Worm (Caenorhabditis elegans): ENCODE results near the gene abt-1.

abt-1 gene

DNA sequence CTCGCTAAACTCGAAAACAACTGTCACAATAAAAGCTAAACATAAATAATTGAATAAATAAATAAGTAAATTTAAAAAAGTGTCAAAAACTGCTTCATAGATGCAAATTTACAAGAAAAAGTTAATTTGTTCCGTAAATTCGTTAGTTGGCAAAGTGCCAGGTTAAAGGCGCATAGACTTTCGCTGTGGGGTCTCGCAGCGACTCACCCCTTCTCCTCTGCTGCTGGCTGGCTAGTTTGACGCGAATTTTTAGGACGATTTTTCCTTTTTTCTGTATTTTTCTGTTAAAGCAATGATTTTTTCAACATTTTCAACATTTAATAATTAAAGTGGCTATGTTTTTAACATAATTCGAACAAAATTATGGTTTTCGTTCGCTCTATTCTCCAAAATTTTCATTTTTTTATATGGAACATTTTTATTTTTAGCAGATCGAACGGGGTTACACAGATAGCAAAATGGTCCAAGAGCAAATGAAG lies 38.4 kb downstream of the abt-1 start, which contains the start of gene rack-1 (continued):
- TF ChIP-seq egl-27 (tag; optimal IDR thresholded peaks at IDR 0.05): no peak
- TF ChIP-seq zag-1 (tag; optimal IDR thresholded peaks at IDR 0.05): no peak
- TF ChIP-seq rbr-2 (tag; optimal IDR thresholded peaks at IDR 0.05): peak; percentile 39
- TF ChIP-seq hlh-11 (tag; optimal IDR thresholded peaks at IDR 0.05): peak; percentile 48
- no peak for TF ChIP-seq skn-1 (tag; optimal IDR thresholded peaks at IDR 0.05)
- TF ChIP-seq mes-2 (tag; optimal IDR thresholded peaks at IDR 0.05; ENCODE audit: poor library complexity, severe bottlenecking): peak; percentile 78
- TF ChIP-seq nhr-11 (tag; optimal IDR thresholded peaks at IDR 0.05): peak; percentile 14

DNA sequence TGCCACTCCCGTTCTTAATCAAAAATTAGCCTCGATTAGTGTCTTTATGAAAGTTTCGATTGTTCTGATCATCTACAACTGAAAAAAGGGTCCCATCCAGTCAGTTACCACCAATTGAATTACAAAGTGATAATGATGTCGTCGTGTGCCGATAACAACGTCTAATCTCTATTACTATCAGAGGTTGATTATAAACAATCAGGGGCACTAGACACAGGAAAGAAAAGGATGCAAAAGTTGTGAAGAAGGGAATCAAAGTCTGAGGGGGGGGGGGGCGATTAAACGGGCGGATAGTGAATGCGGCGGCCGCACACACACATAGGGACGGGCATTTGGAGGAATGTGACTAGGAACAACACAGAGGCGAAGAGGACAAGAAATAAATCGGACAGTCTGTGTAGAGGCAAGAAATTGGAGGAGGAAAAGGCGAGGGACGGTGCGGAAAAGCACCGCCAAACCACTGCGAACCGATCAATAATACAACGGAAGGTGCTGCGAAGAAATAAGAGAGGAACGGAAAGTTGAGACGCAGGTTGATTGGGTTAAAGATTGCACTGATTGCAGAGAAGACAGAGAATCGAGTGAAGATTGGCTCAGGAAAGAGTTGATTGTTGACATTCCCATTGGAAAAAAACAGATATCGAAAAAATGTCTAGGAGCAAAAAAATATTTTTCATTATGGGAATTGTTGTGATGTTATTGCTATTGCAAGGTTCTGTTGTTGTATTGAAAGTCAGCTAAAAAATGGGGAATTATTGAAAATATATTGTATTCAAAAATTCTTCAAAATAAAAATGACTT lies 39.6 kb downstream of the abt-1 start:
- TF ChIP-seq lin-1 (GFP tag; IDR thresholded peaks at IDR 0.05): no peak
- peak; percentile 89 for TF ChIP-seq aha-1 (tag)
- TF ChIP-seq zfp-3 (GFP tag; conservative IDR thresholded peaks at IDR 0.05): no peak
- TF ChIP-seq set-16 (GFP tag; IDR thresholded peaks at IDR 0.05): peak; percentile 24; the same call in 1 of the 2 replicates
- TF ChIP-seq gei-8 (GFP tag; optimal IDR thresholded peaks at IDR 0.05): no peak
- TF ChIP-seq ceh-28 (tag; optimal IDR thresholded peaks at IDR 0.05): no peak
- TF ChIP-seq nhr-6 (tag; optimal IDR thresholded peaks at IDR 0.05): no peak
- TF ChIP-seq daf-19 (GFP tag; conservative IDR thresholded peaks at IDR 0.05): no peak
- peak; percentile 16; the same call in 1 of the 2 replicates for TF ChIP-seq egl-43 (GFP tag; IDR thresholded peaks at IDR 0.05)
- peak in 1 of 2 experiments; percentile 92 for TF ChIP-seq daf-16 (GFP tag; optimal IDR thresholded peaks at IDR 0.05)
- TF ChIP-seq daf-16 (tag; optimal IDR thresholded peaks at IDR 0.05): peak; percentile 40
- 0 out of 2 replicates have a peak, but pooled peaks have one; percentile 31 for TF ChIP-seq mxl-2 (GFP tag; conservative IDR thresholded peaks at IDR 0.05)
- no peak for TF ChIP-seq nhr-11 (tag; optimal IDR thresholded peaks at IDR 0.05)
- peak; percentile 36 for TF ChIP-seq dve-1 (tag; optimal IDR thresholded peaks at IDR 0.05; ENCODE audit: insufficient read depth)
- no peak for TF ChIP-seq tag-97 (GFP tag; IDR thresholded peaks at IDR 0.05)
- no peak for TF ChIP-seq daf-12 (tag; optimal IDR thresholded peaks at IDR 0.05)
- no peak for TF ChIP-seq duxl-1 (tag; optimal IDR thresholded peaks at IDR 0.05; ENCODE audit: poor library complexity)
- peak in 1 of 2 experiments; percentile 93 for TF ChIP-seq unc-62 (GFP tag; optimal IDR thresholded peaks at IDR 0.05 in 1 of 2)
- no peak for TF ChIP-seq unc-62 (tag; optimal IDR thresholded peaks at IDR 0.05)
- TF ChIP-seq tra-1 (GFP tag; IDR thresholded peaks at IDR 0.05): no peak
- peak; percentile 65 for TF ChIP-seq hlh-11 (tag; optimal IDR thresholded peaks at IDR 0.05)
- TF ChIP-seq D1046.2 (GFP tag; IDR thresholded peaks at IDR 0.05): no peak
- TF ChIP-seq fkh-10 (GFP tag; optimal IDR thresholded peaks at IDR 0.05): no peak
- TF ChIP-seq mxl-3 (GFP tag; optimal IDR thresholded peaks at IDR 0.05): peak; percentile 78

DNA sequence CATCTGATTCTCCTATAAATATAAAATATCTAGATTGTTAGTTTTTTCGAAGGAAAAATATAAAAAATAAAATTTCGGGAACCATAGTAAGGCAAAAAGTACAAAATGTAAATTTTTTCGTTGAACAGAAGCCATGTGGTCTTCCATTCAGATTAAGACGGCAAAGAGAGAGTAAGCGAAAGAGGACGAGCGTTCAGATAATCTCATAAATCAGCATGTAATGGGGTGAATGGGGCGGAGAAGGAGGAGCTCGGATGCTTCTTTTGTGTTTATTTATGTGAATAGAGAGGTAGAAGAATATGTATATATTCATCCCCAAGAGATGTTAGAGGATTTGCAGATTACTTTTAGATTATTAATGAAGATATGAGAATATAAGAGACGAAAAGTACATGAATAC lies 40.4 kb downstream of the abt-1 start, which contains the start of gene pxf-1:
Gene pxf-1, minus strand, starts transcription at position 14 of the 400 bp plus-strand sequence.
- no peak for TF ChIP-seq lin-39 (tag; optimal IDR thresholded peaks at IDR 0.05)
- no peak for TF ChIP-seq unc-130 (GFP tag; optimal IDR thresholded peaks at IDR 0.05)
- no peak for TF ChIP-seq saeg-2 (GFP tag; IDR thresholded peaks at IDR 0.05)
- no peak for TF ChIP-seq zag-1 (tag; optimal IDR thresholded peaks at IDR 0.05)
- TF ChIP-seq pha-4 (GFP tag; IDR thresholded peaks at IDR 0.05): no peak
- TF ChIP-seq pha-4 (tag; optimal IDR thresholded peaks at IDR 0.05): no peak
- no peak for TF ChIP-seq attf-4 (tag; optimal IDR thresholded peaks at IDR 0.05)
- no peak for TF ChIP-seq mxl-2 (GFP tag; conservative IDR thresholded peaks at IDR 0.05)
- TF ChIP-seq aha-1 (tag): no peak

DNA sequence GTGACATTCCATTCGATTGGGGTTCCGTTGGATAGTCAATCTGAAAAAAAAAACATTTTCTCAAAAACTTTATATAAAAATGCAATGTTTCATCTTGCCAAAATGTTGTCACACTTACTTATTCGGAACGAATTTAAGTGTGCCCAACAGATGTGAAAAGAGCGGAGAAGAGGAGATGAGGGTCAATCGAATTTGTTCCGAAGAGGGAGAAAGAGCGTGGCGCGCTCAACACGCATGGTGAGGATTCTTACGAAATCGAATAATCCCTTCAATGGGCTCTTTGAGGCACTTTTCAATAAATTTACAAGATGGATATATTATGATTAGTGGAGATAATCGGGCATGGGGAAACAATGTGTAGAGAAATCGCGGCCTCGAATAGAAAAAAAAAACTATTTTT lies 43.9 kb downstream of the abt-1 start:
- no peak for TF ChIP-seq Y105C5A.15 (GFP tag; IDR thresholded peaks at IDR 0.05)
- no peak for TF ChIP-seq mxl-3 (GFP tag; optimal IDR thresholded peaks at IDR 0.05)
- peak; percentile 79 for TF ChIP-seq fkh-10 (GFP tag; optimal IDR thresholded peaks at IDR 0.05)
- no peak for TF ChIP-seq tra-1 (GFP tag; IDR thresholded peaks at IDR 0.05)
- no peak for TF ChIP-seq nhr-25 (tag; optimal IDR thresholded peaks at IDR 0.05; ENCODE audit: borderline replicate concordance, insufficient read depth)
- no peak for TF ChIP-seq lin-15B (tag; optimal IDR thresholded peaks at IDR 0.05)
- TF ChIP-seq dmd-6 (GFP tag; IDR thresholded peaks at IDR 0.05): no peak
- TF ChIP-seq lsy-2 (tag; optimal IDR thresholded peaks at IDR 0.05): no peak
- TF ChIP-seq aha-1 (tag): peak; percentile 20
- TF ChIP-seq daf-12 (tag; optimal IDR thresholded peaks at IDR 0.05): no peak
- TF ChIP-seq F44E2.7 (GFP tag; IDR thresholded peaks at IDR 0.05): no peak
- no peak for TF ChIP-seq spr-3 (GFP tag; optimal IDR thresholded peaks at IDR 0.05)
- TF ChIP-seq mdl-1 (tag; optimal IDR thresholded peaks at IDR 0.05): no peak
- no peak for TF ChIP-seq jun-1 (tag; optimal IDR thresholded peaks at IDR 0.05)
- no peak for TF ChIP-seq rbr-2 (tag; optimal IDR thresholded peaks at IDR 0.05)
- TF ChIP-seq unc-62 (GFP tag; optimal IDR thresholded peaks at IDR 0.05 in 1 of 2): no peak
- TF ChIP-seq unc-62 (tag; optimal IDR thresholded peaks at IDR 0.05): no peak
